Worm (Caenorhabditis elegans): ENCODE measurements around the gene C37C3.10.

DNA sequence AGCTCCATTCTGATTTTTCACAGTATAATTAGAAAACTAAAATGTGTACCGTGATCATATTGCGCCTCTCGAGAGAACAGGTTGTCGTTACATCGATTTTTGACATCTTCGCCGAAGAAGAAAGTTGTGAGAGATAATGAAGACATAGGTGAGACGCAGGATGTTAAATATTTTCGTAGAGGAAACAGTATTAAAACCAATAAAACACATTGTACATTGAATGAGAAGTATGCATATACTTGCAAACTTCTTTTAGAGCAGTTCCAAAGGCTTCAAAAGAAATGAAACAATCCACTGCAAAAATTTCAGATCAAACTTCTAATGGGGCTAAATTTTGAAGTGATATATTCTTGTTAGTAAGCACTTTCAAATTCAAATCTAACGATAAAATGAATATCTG, 7.8 kb upstream of the C37C3.10 start, which contains the start of gene nipi-4:
- TF ChIP-seq klf-2 (GFP tag; conservative IDR thresholded peaks at IDR 0.05): no peak
- TF ChIP-seq flt-1 (GFP tag; IDR thresholded peaks at IDR 0.05): no peak
